Fruit fly (Drosophila melanogaster): ENCODE measurements around the gene CG8757.
A peak's percentile ranks its signal among the peaks of the same experiment; 100 is the strongest.

Gene CG8757

DNA sequence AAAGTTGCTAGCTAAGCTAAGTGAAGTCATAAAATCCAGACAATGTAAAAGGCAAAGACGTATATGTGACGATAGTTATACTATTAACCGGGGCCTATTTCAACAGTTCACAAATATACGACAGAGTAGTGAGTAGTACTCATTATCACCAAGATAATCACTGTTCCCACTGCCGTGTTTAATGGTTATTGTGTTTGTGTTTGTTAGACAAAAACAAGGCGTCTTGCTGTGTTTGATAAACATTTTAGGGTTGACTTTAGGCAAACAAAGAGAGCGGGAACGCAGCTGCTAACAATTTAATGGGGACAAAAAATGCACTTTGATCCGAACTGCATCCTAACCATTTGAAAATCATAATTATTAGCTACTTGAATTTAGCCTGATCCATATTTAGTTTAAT lies 23.4 kb upstream of the CG8757 start (continued):
- no peak for TF ChIP-seq MBD-R2 (GFP tag; IDR thresholded peaks at IDR 0.05)
- TF ChIP-seq CG11560 (tag; IDR thresholded peaks at IDR 0.05), result no peak
- TF ChIP-seq CG7357 (GFP tag; IDR thresholded peaks at IDR 0.05), result no peak
- TF ChIP-seq CG12769 (tag; optimal IDR thresholded peaks at IDR 0.05), result peak; percentile 72
- TF ChIP-seq pum (GFP tag; optimal IDR thresholded peaks at IDR 0.05), result no peak
- no peak for TF ChIP-seq fu2 (GFP tag; optimal IDR thresholded peaks at IDR 0.05)
- peak; percentile 82 for TF ChIP-seq unpg (GFP tag; optimal IDR thresholded peaks at IDR 0.05)
- peak; percentile 86 for TF ChIP-seq CG4707 (GFP tag; optimal IDR thresholded peaks at IDR 0.05)
- TF ChIP-seq crp (GFP tag; optimal IDR thresholded peaks at IDR 0.05), result no peak
- peak; percentile 80 for TF ChIP-seq CG2712 (tag; optimal IDR thresholded peaks at IDR 0.05)
- no peak for TF ChIP-seq CG12104 (GFP tag; optimal IDR thresholded peaks at IDR 0.05)
- TF ChIP-seq NK7.1 (GFP tag; optimal IDR thresholded peaks at IDR 0.05), result peak; percentile 18
- 0 out of 3 replicates have a peak, but pooled peaks have one; percentile 13 for TF ChIP-seq CG2199 (GFP tag; IDR thresholded peaks at IDR 0.05)
- 0 out of 3 replicates have a peak, but pooled peaks have one; percentile 38 for TF ChIP-seq z (GFP tag; IDR thresholded peaks at IDR 0.05)
- peak; percentile 48 for TF ChIP-seq Oli (tag; optimal IDR thresholded peaks at IDR 0.05)
- peak; percentile 19 for TF ChIP-seq CG3838 (GFP tag; optimal IDR thresholded peaks at IDR 0.05)
- no peak for TF ChIP-seq nerfin-1 (tag; optimal IDR thresholded peaks at IDR 0.05)
- TF ChIP-seq dm (GFP tag; optimal IDR thresholded peaks at IDR 0.05), result peak; percentile 10
- TF ChIP-seq CG15073 (GFP tag; optimal IDR thresholded peaks at IDR 0.05), result no peak
- peak; percentile 30 for TF ChIP-seq tin (GFP tag; optimal IDR thresholded peaks at IDR 0.05)
- TF ChIP-seq CG11247 (GFP tag; IDR thresholded peaks at IDR 0.05), result no peak
- peak; percentile 60 for TF ChIP-seq grau (tag; optimal IDR thresholded peaks at IDR 0.05)
- TF ChIP-seq zen (tag; optimal IDR thresholded peaks at IDR 0.05), result peak; percentile 66
- peak; percentile 24 for TF ChIP-seq p53 (GFP tag; optimal IDR thresholded peaks at IDR 0.05)
- no peak for TF ChIP-seq dysf (GFP tag; IDR thresholded peaks at IDR 0.05)
- TF ChIP-seq CG15696 (tag; optimal IDR thresholded peaks at IDR 0.05), result peak; percentile 93
- no peak for TF ChIP-seq Ets97D (GFP tag; optimal IDR thresholded peaks at IDR 0.05)
- no peak; the same call in 1 of the 2 replicates for TF ChIP-seq HLH3B (GFP tag; IDR thresholded peaks at IDR 0.05)
- no peak for TF ChIP-seq knrl (GFP tag; IDR thresholded peaks at IDR 0.05; ENCODE audit: partially characterized antibody)
- TF ChIP-seq CG8388 (GFP tag; optimal IDR thresholded peaks at IDR 0.05), result peak; percentile 59
- TF ChIP-seq sim (GFP tag; IDR thresholded peaks at IDR 0.05), result no peak
- peak; percentile 76 for TF ChIP-seq NC2β (GFP tag; optimal IDR thresholded peaks at IDR 0.05)
- peak; percentile 5 for TF ChIP-seq lilli (GFP tag; optimal IDR thresholded peaks at IDR 0.05)
- no peak for TF ChIP-seq Drgx (GFP tag; IDR thresholded peaks at IDR 0.05)
- no peak for TF ChIP-seq Dbx (GFP tag; IDR thresholded peaks at IDR 0.05)
- no peak for TF ChIP-seq Stat92E (GFP tag; optimal IDR thresholded peaks at IDR 0.05)
- TF ChIP-seq ATbp (GFP tag; optimal IDR thresholded peaks at IDR 0.05), result peak; percentile 93
- peak in 1 of 2 experiments; percentile 45 for TF ChIP-seq Hr51 (GFP tag; optimal IDR thresholded peaks at IDR 0.05)
- peak; percentile 45; the same call in 1 of the 2 replicates for TF ChIP-seq CG4360 (GFP tag; IDR thresholded peaks at IDR 0.05)
- TF ChIP-seq CG8089 (GFP tag; optimal IDR thresholded peaks at IDR 0.05), result peak; percentile 76
- TF ChIP-seq CG14667 (GFP tag; IDR thresholded peaks at IDR 0.05), result no peak
- TF ChIP-seq HmgD (GFP tag; optimal IDR thresholded peaks at IDR 0.05), result no peak
- no peak for TF ChIP-seq nmo (GFP tag; optimal IDR thresholded peaks at IDR 0.05)
- peak; percentile 95 for TF ChIP-seq Kr (GFP tag; optimal IDR thresholded peaks at IDR 0.05)
- TF ChIP-seq CG30020 (tag; optimal IDR thresholded peaks at IDR 0.05), result no peak
- peak; percentile 78 for TF ChIP-seq CG18262 (tag; optimal IDR thresholded peaks at IDR 0.05)
- no peak for TF ChIP-seq Hand (GFP tag; optimal IDR thresholded peaks at IDR 0.05)
- peak; percentile 59 for TF ChIP-seq run (tag; optimal IDR thresholded peaks at IDR 0.05)
- peak; percentile 78 for TF ChIP-seq salm (tag; optimal IDR thresholded peaks at IDR 0.05)
- peak; percentile 92 for TF ChIP-seq gsb-n (tag; optimal IDR thresholded peaks at IDR 0.05)
- no peak for TF ChIP-seq Gug (GFP tag; IDR thresholded peaks at IDR 0.05)
